Worm (Caenorhabditis elegans): ENCODE measurements around the gene fbxb-53.

fbxb-53 gene

DNA sequence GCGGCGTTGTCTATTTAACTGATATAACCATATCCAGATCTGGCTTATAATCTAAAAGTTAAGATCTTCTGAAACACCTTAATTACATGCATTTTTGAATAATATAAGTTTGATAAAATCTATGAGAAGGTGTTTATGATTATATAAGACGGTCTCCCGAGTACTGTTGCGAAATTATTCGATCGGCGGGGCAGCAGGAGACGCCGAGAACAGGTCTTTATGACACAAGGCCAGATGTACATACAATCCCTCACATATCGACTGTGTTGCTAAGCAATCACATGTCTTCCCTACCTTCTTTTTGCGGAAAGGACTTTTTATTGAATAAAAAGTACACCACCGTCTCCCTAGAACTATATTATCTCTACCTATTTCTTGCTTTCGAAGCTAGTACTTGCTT lies at the start of gene fbxb-53:
TSS of gene fbxb-53 (plus strand) at position 301 of the 400 bp plus-strand sequence.
- no peak for TF ChIP-seq eor-1 (tag; optimal IDR thresholded peaks at IDR 0.05)
- no peak for TF ChIP-seq egl-27 (tag; optimal IDR thresholded peaks at IDR 0.05)

DNA sequence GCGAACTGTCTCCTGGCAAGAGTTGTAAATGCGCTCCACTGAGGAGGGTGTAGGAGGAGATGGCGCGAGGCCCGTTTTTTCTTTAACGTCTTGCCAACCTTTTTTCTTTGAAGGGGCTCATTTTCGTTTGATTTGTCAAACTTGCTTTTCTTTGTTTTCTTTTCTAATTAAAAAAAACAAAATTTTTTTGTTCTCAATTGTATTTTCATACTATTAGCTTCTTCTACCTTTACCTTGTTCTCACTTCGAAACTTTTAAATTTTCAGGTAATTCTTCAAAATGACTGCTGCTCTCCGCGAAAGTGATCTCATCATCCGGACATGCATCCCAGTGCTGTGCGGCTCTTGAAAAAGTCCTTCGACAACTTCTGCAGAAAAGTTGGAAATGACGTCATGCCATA lies 46.7 kb upstream of the fbxb-53 start, which contains the start of gene fbxa-184:
TSS of gene fbxa-184 (plus strand) at position 301 of the 400 bp plus-strand sequence.
- no peak for TF ChIP-seq nhr-237 (tag; optimal IDR thresholded peaks at IDR 0.05)
- no peak for TF ChIP-seq pha-4 (tag; optimal IDR thresholded peaks at IDR 0.05)
- no peak for TF ChIP-seq ama-1 (optimal IDR thresholded peaks at IDR 0.05)

ce11 chrII:1712938-1713337 lies 43.7 kb upstream of the fbxb-53 start, which contains the start of gene btb-7:
btb-7 (plus strand) TSS chrII:1713238.
- TF ChIP-seq lsy-12 (tag; optimal IDR thresholded peaks at IDR 0.05) (no peak), nhr-12 (tag; optimal IDR thresholded peaks at IDR 0.05) (no peak), ceh-28 (tag; optimal IDR thresholded peaks at IDR 0.05) (no peak), fkh-10 (GFP tag; optimal IDR thresholded peaks at IDR 0.05) (no peak), pqm-1 (tag; optimal IDR thresholded peaks at IDR 0.05) (no peak), nhr-43 (tag; optimal IDR thresholded peaks at IDR 0.05; ENCODE audit: poor library complexity, severe bottlenecking) (no peak), egl-27 (tag; optimal IDR thresholded peaks at IDR 0.05) (no peak), nfya-1 (tag; optimal IDR thresholded peaks at IDR 0.05; ENCODE audit: insufficient read depth) (no peak), ceh-82 (tag; optimal IDR thresholded peaks at IDR 0.05) (no peak), unc-62 (GFP tag; optimal IDR thresholded peaks at IDR 0.05) (no peak), nhr-67 (tag; optimal IDR thresholded peaks at IDR 0.05) (no peak), ceh-9 (tag; optimal IDR thresholded peaks at IDR 0.05) (no peak), egl-5 (tag; optimal IDR thresholded peaks at IDR 0.05) (no peak), nhr-23 (tag; optimal IDR thresholded peaks at IDR 0.05) (no peak), zag-1 (tag; optimal IDR thresholded peaks at IDR 0.05) (no peak)

DNA sequence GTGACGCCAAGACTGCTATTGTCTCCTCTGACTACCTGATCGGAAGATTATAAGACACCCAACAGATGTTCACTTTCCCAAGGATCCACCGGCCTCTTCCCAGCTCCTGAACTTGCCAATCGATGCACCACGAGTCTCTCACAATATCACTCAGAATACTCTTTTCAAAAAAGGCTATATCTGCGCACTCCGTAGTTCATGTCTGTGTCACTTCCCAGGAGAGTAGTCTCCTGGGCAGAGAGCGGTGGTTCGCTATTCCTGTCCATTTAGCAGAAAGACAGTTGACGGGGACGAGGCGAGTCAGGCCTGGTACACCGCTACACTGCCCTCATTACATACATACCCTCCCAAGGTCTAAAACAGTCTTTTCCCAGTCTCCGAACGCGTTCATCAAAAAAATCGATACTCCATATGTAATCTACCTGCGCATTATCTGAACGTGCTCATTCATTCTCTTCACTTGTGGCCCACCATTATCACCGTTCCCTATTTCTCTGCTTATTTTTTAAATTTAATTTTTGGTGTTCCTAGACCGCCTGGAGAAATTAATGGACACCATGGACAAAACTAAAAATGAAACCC lies 41.8 kb upstream of the fbxb-53 start, which contains the start of gene btb-6:
TSS of gene btb-6 (plus strand) at position 532 of the 582 bp plus-strand sequence.
- TF ChIP-seq mml-1 (tag; optimal IDR thresholded peaks at IDR 0.05) (no peak), snpc-4 (tag; optimal IDR thresholded peaks at IDR 0.05) (no peak), ztf-4 (tag; optimal IDR thresholded peaks at IDR 0.05) (no peak), pqm-1 (tag; optimal IDR thresholded peaks at IDR 0.05) (no peak), nfya-1 (tag; optimal IDR thresholded peaks at IDR 0.05; ENCODE audit: insufficient read depth) (no peak), egl-27 (tag; optimal IDR thresholded peaks at IDR 0.05) (no peak), elt-1 (tag; optimal IDR thresholded peaks at IDR 0.05) (no peak), nhr-12 (tag; optimal IDR thresholded peaks at IDR 0.05) (no peak), unc-62 (GFP tag; optimal IDR thresholded peaks at IDR 0.05) (no peak), fkh-2 (tag; optimal IDR thresholded peaks at IDR 0.05) (no peak)

DNA sequence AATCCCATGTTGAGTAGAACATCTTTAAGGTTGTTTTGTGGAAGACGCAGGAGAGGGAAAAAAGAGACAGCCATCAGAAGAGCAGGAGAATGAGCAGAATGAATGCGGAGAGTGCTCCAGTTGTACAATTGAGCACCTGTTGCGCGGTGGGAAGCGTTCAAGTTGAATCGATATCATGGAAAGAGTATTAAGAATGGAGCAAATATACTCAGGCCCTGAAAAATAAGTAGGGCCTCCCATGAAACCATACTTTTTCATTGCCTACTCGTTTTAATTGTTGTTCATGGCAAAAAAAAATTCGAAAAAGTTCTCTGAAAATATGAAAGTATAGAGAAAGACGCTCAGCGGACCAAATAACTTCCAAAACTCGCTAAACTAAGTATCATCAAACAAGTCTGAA lies 37.5 kb upstream of the fbxb-53 start, which contains the start of gene fbxb-48:
TSS of gene fbxb-48 (minus strand) at position 101 of the 400 bp plus-strand sequence.
- TF ChIP-seq jun-1 (tag; optimal IDR thresholded peaks at IDR 0.05): no peak
- no peak for TF ChIP-seq mml-1 (tag; optimal IDR thresholded peaks at IDR 0.05)
- no peak for TF ChIP-seq ZK546.5 (tag; optimal IDR thresholded peaks at IDR 0.05)
- no peak for TF ChIP-seq ceh-82 (tag; optimal IDR thresholded peaks at IDR 0.05)
- no peak for TF ChIP-seq nhr-76 (tag; optimal IDR thresholded peaks at IDR 0.05)
- no peak for TF ChIP-seq ceh-9 (tag; optimal IDR thresholded peaks at IDR 0.05)
- no peak for TF ChIP-seq lin-39 (tag; optimal IDR thresholded peaks at IDR 0.05)
- no peak for TF ChIP-seq egl-5 (tag; optimal IDR thresholded peaks at IDR 0.05)
- no peak for TF ChIP-seq tbx-2 (tag; optimal IDR thresholded peaks at IDR 0.05)

DNA sequence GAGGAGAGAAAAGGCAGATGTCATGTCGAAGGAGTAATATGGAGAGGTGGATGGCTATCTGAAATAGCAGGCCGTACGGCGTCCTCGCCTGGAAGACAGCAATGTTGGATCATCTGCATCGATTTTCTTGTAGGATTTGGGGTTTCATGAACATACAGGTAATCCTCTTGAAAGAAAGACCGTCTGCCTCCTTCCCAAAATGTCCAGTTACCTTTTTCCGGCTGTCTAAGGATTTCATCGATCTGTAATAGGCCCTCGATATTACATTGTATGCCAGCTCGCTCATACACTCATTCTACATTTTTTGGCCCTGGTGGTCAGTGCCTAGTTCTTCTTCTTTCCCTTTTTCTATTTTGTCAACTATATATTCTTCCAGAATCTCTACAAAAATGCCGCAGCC lies 34.3 kb upstream of the fbxb-53 start, which contains the start of the genes fbxb-5 and btb-8:
TSS of gene fbxb-5 (minus strand) at position 101 of the 400 bp plus-strand sequence.
TSS of gene btb-8 (plus strand) at position 377 of the 400 bp plus-strand sequence.
- TF ChIP-seq egl-27 (tag; optimal IDR thresholded peaks at IDR 0.05) (no peak), egl-5 (tag; optimal IDR thresholded peaks at IDR 0.05) (no peak), ztf-11 (tag; optimal IDR thresholded peaks at IDR 0.05) (no peak), ceh-16 (tag; optimal IDR thresholded peaks at IDR 0.05) (no peak), nhr-28 (tag; optimal IDR thresholded peaks at IDR 0.05) (no peak), nhr-12 (tag; optimal IDR thresholded peaks at IDR 0.05) (no peak), nhr-43 (tag; optimal IDR thresholded peaks at IDR 0.05; ENCODE audit: poor library complexity, severe bottlenecking) (no peak), ZK546.5 (tag; optimal IDR thresholded peaks at IDR 0.05) (no peak), nhr-77 (tag; optimal IDR thresholded peaks at IDR 0.05) (no peak), unc-62 (GFP tag; optimal IDR thresholded peaks at IDR 0.05) (no peak), fos-1 (tag; optimal IDR thresholded peaks at IDR 0.05) (no peak), ceh-82 (tag; optimal IDR thresholded peaks at IDR 0.05) (no peak), unc-39 (tag; optimal IDR thresholded peaks at IDR 0.05) (no peak), snpc-4 (tag; optimal IDR thresholded peaks at IDR 0.05) (no peak), nhr-76 (tag; optimal IDR thresholded peaks at IDR 0.05) (no peak), fkh-10 (GFP tag; optimal IDR thresholded peaks at IDR 0.05) (no peak)
